Worm (Caenorhabditis elegans) whole organism, L1 larva: ENCODE results near the gene slc-36.5.

Source experiments
- Y116A8C.19 ChIP-seq: sonication (generic microtip); optimal IDR thresholded peaks from 2 replicates; lab custom pipeline; 2016; ENCODE audit warnings: missing compliant biosample characterization, missing genetic modification characterization, borderline replicate concordance
- dsc-1 ChIP-seq: sonication (generic microtip); optimal IDR thresholded peaks from 2 replicates; lab custom pipeline; 2016; ENCODE audit warnings: mild to moderate bottlenecking, missing genetic modification characterization, missing compliant biosample characterization

DNA sequence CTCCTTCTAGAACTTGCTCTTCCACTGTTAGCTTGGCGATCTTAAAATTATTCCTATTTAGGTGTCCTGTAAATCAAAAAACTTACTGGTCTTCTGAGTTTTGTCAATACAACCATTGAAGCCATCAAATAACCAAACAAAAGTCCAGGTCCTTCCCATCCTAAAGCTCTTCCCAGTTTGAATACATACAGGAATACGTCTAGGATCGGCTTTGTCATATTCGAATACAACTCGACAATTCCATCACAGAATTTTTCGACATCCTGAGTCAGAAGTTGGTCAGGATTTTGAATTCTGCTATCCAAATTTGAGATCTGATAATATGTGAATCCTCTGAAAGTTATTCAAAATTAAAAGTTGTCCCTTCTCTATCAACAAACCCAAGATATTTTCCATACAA, 5.5 kb upstream of the slc-36.5 start:
- TF ChIP-seq dsc-1, result no peak
- no peak for TF ChIP-seq Y116A8C.19 (tag; lab: Kevin White, UChicago)
